Worm (Caenorhabditis elegans) whole organism, L1 larva: Measurements from ENCODE around the gene C05B5.11.

Experiments
- ceh-8 ChIP-seq: fragments of 200-800 bp; sonication (Bioruptor generic); optimal IDR thresholded peaks from 2 replicates; lab custom pipeline; 2018; ENCODE audit warnings: mild to moderate bottlenecking, missing genetic modification characterization, moderate library complexity, missing compliant biosample characterization
- ces-1 ChIP-seq: fragments of 150-350 bp; optimal IDR thresholded peaks from 2 replicates; lab custom pipeline; 2014; ENCODE audit warnings: missing biosample characterization, missing genetic modification reagents, missing genetic modification characterization
- dpl-1 ChIP-seq, 3 experiments: fragments of 150-350 bp in 2 of 3; sonication (generic microtip) in 1 of 3; optimal IDR thresholded peaks; 2 replicates each; lab custom pipeline; 2014 to 2017; ENCODE audit warnings: missing biosample characterization in 3 of 3, missing genetic modification characterization in 3 of 3, missing genetic modification reagents in 3 of 3
- nhr-19 ChIP-seq: fragments of 200-800 bp; sonication (Bioruptor generic); conservative IDR thresholded peaks from 2 replicates; pipeline ENCODE4 v1.3.6; 2022; ENCODE audit warnings: missing genetic modification characterization, missing compliant biosample characterization
- nhr-237 ChIP-seq: fragments of 150-350 bp; optimal IDR thresholded peaks from 2 replicates; lab custom pipeline; 2014; ENCODE audit warnings: missing biosample characterization, missing genetic modification characterization
- rnt-1 ChIP-seq: sonication (generic microtip); optimal IDR thresholded peaks from 2 replicates; lab custom pipeline; 2016; ENCODE audit warnings: mild to moderate bottlenecking, missing genetic modification characterization, moderate library complexity, missing compliant biosample characterization
- unc-62 ChIP-seq: fragments of 150-350 bp; optimal IDR thresholded peaks from 2 replicates; lab custom pipeline; 2014; ENCODE audit warnings: missing biosample characterization, missing genetic modification reagents, missing genetic modification characterization

- TF ChIP-seq ceh-8: no peak
- TF ChIP-seq unc-62: no peak
- no peak for TF ChIP-seq nhr-237
- no peak for TF ChIP-seq rnt-1 (tag; lab: Kevin White, UChicago)
- TF ChIP-seq ces-1 (GFP tag; lab: Kevin White, UChicago): no peak
- peak; percentile 44 for TF ChIP-seq nhr-19 (GFP tag; lab: Robert Waterston, UW)
- peak in 2 of 3 experiments; percentile 8 to 10 for TF ChIP-seq dpl-1 (GFP tag; optimal IDR thresholded peaks at IDR 0.05; lab: Kevin White, UChicago)
Observed at ce11 chrIII:10006734-10007348, 2.5 kb downstream of the C05B5.11 start, which contains the start of gene C05B5.8.
